Worm (Caenorhabditis elegans): ENCODE measurements around the gene gst-32.

gst-32 gene

DNA sequence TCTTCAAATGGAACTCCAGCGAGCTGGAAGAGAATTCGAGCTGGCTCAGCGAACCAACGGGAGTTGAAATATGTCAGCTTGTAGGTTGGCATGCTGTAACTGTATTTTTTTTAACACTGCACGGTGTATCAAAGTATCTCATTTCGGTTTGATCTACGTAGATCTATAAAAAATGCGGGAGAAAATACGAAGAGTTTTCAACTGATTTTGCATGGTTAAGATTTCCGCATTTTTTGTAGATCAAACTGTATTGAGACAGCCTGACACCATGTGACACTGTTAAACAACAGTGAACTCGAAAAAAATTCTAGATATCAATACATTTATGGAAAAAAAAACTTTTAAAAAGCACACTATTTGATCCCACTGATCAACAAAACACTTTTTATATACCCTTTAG, at the start of gene gst-32:
Gene gst-32, minus strand, starts transcription at position 101 of the 400 bp plus-strand sequence.
- no peak for TF ChIP-seq elt-3 (tag; optimal IDR thresholded peaks at IDR 0.05)
- TF ChIP-seq ces-1 (GFP tag; optimal IDR thresholded peaks at IDR 0.05) = no peak
- no peak for TF ChIP-seq nhr-2 (tag; optimal IDR thresholded peaks at IDR 0.05)
- TF ChIP-seq pha-4 (tag; optimal IDR thresholded peaks at IDR 0.05) = no peak
- no peak for TF ChIP-seq sptf-1 (tag; optimal IDR thresholded peaks at IDR 0.05)
- TF ChIP-seq lsy-2 (tag; optimal IDR thresholded peaks at IDR 0.05) = no peak
- no peak for TF ChIP-seq hlh-1 (tag; optimal IDR thresholded peaks at IDR 0.05)
- no peak for TF ChIP-seq nhr-28 (tag; optimal IDR thresholded peaks at IDR 0.05)
- TF ChIP-seq ztf-11 (tag; optimal IDR thresholded peaks at IDR 0.05) = no peak
- no peak for TF ChIP-seq sem-2 (GFP tag; optimal IDR thresholded peaks at IDR 0.05)
- TF ChIP-seq mab-5 (tag; optimal IDR thresholded peaks at IDR 0.05) = no peak
- TF ChIP-seq cnd-1 (tag; optimal IDR thresholded peaks at IDR 0.05) = no peak
- TF ChIP-seq lin-32 (GFP tag; optimal IDR thresholded peaks at IDR 0.05) = no peak

DNA sequence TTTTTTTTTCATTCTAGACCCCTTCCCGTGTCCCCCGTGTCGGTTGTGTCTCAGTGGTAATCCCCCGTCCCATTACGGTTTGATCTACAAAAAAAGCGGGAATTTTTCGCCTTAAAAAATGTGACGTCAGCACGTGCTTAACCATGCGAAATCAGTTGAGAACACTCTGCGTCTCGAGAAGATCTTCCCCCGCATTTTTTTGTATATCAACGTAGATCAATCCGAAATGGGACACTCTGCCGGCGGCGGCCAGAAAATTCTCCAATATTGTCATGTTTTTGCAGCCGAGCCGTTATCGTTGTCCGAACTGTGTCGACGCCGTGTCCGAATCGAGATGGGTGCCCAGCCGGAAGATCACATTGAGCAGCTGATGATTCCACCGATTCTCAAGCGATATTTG, 49.6 kb upstream of the gst-32 start:
- no peak for TF ChIP-seq unc-120 (tag; optimal IDR thresholded peaks at IDR 0.05; ENCODE audit: poor library complexity, severe bottlenecking)
- no peak for TF ChIP-seq pha-4 (tag; optimal IDR thresholded peaks at IDR 0.05)
- TF ChIP-seq tbx-8 (GFP tag; optimal IDR thresholded peaks at IDR 0.05) = no peak
- TF ChIP-seq bed-3 (GFP tag; optimal IDR thresholded peaks at IDR 0.05) = no peak
- no peak for TF ChIP-seq sem-2 (GFP tag; optimal IDR thresholded peaks at IDR 0.05)
- TF ChIP-seq nhr-2 (tag; optimal IDR thresholded peaks at IDR 0.05) = no peak
- no peak for TF ChIP-seq mep-1 (tag; optimal IDR thresholded peaks at IDR 0.05)
- no peak for TF ChIP-seq nhr-28 (tag; optimal IDR thresholded peaks at IDR 0.05)
- TF ChIP-seq nhr-12 (tag; optimal IDR thresholded peaks at IDR 0.05) = no peak
- no peak for TF ChIP-seq flh-1 (GFP tag; optimal IDR thresholded peaks at IDR 0.05)
- TF ChIP-seq ces-1 (GFP tag; optimal IDR thresholded peaks at IDR 0.05) = no peak
- no peak for TF ChIP-seq unc-62 (GFP tag; optimal IDR thresholded peaks at IDR 0.05)
- no peak for TF ChIP-seq blmp-1 (tag; optimal IDR thresholded peaks at IDR 0.05)
- TF ChIP-seq snpc-4 (tag; optimal IDR thresholded peaks at IDR 0.05) = no peak
- TF ChIP-seq nhr-76 (tag; optimal IDR thresholded peaks at IDR 0.05) = no peak
- TF ChIP-seq elt-3 (tag; optimal IDR thresholded peaks at IDR 0.05) = no peak
- TF ChIP-seq elt-1 (tag; optimal IDR thresholded peaks at IDR 0.05; ENCODE audit: borderline replicate concordance, insufficient read depth) = no peak

DNA sequence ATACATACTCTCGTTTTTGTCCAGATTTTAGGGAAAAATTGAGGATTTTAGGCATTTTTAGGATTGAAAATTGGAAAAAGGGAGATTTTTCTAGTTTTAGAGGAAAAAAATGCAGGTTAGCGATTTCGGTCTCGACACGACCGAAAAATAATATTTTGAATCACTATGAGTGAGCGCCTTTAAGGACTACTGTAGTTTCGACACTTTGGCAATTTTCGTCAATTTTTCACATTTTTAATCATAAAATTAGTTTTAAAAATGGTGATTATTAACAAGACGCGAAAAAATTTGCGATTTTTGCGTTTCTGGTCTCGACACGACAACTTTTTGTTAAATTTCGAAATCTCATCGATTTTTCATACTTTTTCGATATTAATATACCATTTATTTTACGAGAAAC, 48.4 kb upstream of the gst-32 start:
- TF ChIP-seq ztf-11 (tag; optimal IDR thresholded peaks at IDR 0.05) (no peak), cnd-1 (tag; optimal IDR thresholded peaks at IDR 0.05) (no peak), unc-62 (GFP tag; optimal IDR thresholded peaks at IDR 0.05) (no peak), lin-13 (tag; optimal IDR thresholded peaks at IDR 0.05) (no peak), snpc-4 (tag; optimal IDR thresholded peaks at IDR 0.05) (no peak), tbx-8 (GFP tag; optimal IDR thresholded peaks at IDR 0.05) (no peak), lin-32 (GFP tag; optimal IDR thresholded peaks at IDR 0.05) (no peak), nhr-12 (tag; optimal IDR thresholded peaks at IDR 0.05) (no peak), elt-3 (tag; optimal IDR thresholded peaks at IDR 0.05) (no peak), ces-1 (GFP tag; optimal IDR thresholded peaks at IDR 0.05) (no peak), sem-2 (GFP tag; optimal IDR thresholded peaks at IDR 0.05) (no peak), hlh-1 (tag; optimal IDR thresholded peaks at IDR 0.05) (no peak), nhr-2 (tag; optimal IDR thresholded peaks at IDR 0.05) (no peak), pha-4 (tag; optimal IDR thresholded peaks at IDR 0.05) (no peak), lsy-2 (tag; optimal IDR thresholded peaks at IDR 0.05) (no peak), unc-120 (tag; optimal IDR thresholded peaks at IDR 0.05; ENCODE audit: poor library complexity, severe bottlenecking) (no peak), zip-8 (tag; optimal IDR thresholded peaks at IDR 0.05) (no peak), nhr-76 (tag; optimal IDR thresholded peaks at IDR 0.05) (no peak), mab-5 (tag; optimal IDR thresholded peaks at IDR 0.05) (no peak), ham-2 (GFP tag; optimal IDR thresholded peaks at IDR 0.05) (no peak)

DNA sequence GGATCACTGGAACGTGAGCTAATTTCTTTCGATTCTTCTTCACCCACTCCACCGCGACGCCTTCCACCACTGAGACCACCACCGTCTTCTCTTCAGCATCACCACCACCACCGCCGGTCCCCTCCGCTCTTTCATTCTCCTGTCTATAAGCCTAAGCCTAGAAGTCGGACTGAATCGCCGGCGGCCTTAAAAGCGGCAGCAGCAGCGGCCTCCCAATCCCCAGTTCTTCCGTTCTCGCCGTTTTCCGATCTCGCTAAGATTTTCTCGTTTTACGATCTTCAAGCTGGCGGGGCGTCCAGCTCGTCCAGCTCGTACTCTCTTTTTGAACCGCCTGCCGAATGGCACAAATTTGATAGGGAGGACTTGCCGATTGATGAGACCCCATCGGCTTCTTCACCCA, 47.8 kb upstream of the gst-32 start:
- TF ChIP-seq sem-2 (GFP tag; optimal IDR thresholded peaks at IDR 0.05) (peak; percentile 12), nhr-2 (tag; optimal IDR thresholded peaks at IDR 0.05) (no peak), ceh-39 (tag; optimal IDR thresholded peaks at IDR 0.05) (no peak), elt-3 (tag; optimal IDR thresholded peaks at IDR 0.05) (no peak), elt-1 (tag; optimal IDR thresholded peaks at IDR 0.05; ENCODE audit: borderline replicate concordance, insufficient read depth) (no peak), M03D4.4 (tag; optimal IDR thresholded peaks at IDR 0.05) (no peak), ces-1 (GFP tag; optimal IDR thresholded peaks at IDR 0.05) (no peak), unc-120 (tag; optimal IDR thresholded peaks at IDR 0.05; ENCODE audit: poor library complexity, severe bottlenecking) (no peak), blmp-1 (tag; optimal IDR thresholded peaks at IDR 0.05) (no peak)

DNA sequence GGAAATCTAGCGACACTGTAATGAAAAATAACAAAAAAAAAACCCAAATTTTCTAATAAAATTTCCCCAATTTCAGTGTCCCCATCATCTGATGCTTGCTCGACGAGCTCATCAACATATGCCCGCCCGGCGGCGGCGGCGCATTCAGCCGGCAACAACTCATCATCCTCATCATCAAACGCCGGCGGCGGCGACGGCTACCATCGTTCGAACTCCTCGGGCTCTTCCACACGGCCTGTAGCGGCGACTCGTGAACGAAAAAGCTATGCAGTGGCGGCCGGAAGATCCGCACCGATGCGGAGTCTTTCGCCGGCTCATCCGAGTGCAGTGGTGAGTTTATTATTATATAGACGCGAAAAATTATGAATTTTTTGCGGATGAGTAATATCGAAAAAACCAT, 41.7 kb upstream of the gst-32 start:
- TF ChIP-seq pha-4 (tag; optimal IDR thresholded peaks at IDR 0.05) (no peak), nhr-237 (tag; optimal IDR thresholded peaks at IDR 0.05) (no peak), ceh-39 (tag; optimal IDR thresholded peaks at IDR 0.05) (no peak), nhr-2 (tag; optimal IDR thresholded peaks at IDR 0.05) (no peak), unc-62 (GFP tag; optimal IDR thresholded peaks at IDR 0.05) (no peak), ceh-43 (GFP tag; optimal IDR thresholded peaks at IDR 0.05) (no peak)

All from whole organism, mixed stage, embryonic.